Fruit fly (Drosophila melanogaster): Measurements from ENCODE around the gene her.

Gene her

DNA sequence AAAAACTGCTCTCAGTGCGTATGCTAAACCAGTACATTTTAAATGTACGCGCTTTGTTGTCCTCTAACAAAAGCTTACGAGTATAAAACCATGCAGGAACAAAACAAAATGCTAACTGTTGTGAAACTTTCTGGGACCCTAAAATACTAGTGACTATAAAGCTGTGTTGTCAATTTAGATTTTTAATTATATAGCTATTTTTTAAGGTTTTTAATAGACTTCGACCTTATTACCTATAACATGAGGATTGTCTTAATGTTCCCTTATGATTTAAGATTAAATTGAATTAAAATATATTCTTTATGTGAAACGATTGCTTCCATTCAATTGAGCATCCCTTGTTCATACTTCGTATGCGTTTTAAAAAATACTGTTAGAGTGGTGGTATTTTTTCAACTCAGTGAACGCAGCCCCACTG lies 20.3 kb upstream of the her start:
- TF ChIP-seq Myc (optimal IDR thresholded peaks at IDR 0.05) (no peak), ttk (optimal IDR thresholded peaks at IDR 0.05) (no peak), Sin3A (optimal IDR thresholded peaks at IDR 0.05) (no peak), h (optimal IDR thresholded peaks at IDR 0.05) (no peak), psq (optimal IDR thresholded peaks at IDR 0.05) (no peak), insv (optimal IDR thresholded peaks at IDR 0.05) (no peak)

DNA sequence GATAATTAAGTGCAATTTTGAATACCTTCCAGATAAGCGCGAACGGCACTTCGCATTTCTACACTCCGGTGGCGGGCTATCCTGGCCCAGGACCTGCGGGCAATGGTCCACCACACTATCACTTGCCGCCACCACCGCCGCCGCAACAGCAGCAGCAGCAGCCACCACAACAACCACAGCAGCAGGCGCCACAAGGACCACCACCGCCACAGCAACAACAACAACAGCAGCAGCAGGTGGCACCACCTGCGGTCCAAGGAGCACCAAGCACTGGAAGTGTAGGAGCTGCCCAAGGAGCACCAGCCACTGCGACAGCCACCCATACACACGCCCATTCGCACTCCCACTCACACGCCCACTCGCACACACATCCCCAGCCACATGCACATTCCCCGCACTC lies 19.5 kb upstream of the her start:
- TF ChIP-seq Sin3A (optimal IDR thresholded peaks at IDR 0.05) (no peak), h (optimal IDR thresholded peaks at IDR 0.05) (no peak), ttk (optimal IDR thresholded peaks at IDR 0.05) (no peak), psq (optimal IDR thresholded peaks at IDR 0.05) (no peak), Myc (optimal IDR thresholded peaks at IDR 0.05) (no peak), insv (optimal IDR thresholded peaks at IDR 0.05) (no peak)

DNA sequence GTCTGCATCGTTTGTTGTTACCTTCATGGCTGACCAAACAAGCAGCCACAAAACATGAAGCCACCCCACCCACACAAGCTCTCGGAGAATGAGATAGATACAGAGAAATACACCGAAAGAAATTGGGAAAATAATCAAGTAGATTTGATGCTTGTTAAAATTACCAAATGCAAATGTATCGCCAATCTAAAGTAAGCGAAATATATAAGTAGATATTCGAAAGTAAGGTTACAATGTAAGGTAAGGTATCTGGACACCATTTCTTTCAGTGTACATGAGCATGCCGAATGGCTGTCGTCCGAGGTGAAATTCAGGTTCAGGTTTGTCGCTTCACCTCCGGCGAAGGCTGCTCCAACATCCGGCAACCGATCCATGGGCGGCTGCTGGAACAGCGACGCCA lies 4.7 kb upstream of the her start:
- no peak for TF ChIP-seq h (optimal IDR thresholded peaks at IDR 0.05)
- no peak for TF ChIP-seq Myc (optimal IDR thresholded peaks at IDR 0.05)
- no peak for TF ChIP-seq ttk (optimal IDR thresholded peaks at IDR 0.05)
- no peak for TF ChIP-seq insv (optimal IDR thresholded peaks at IDR 0.05)
- no peak for TF ChIP-seq psq (optimal IDR thresholded peaks at IDR 0.05)
- TF ChIP-seq Sin3A (optimal IDR thresholded peaks at IDR 0.05): no peak

DNA sequence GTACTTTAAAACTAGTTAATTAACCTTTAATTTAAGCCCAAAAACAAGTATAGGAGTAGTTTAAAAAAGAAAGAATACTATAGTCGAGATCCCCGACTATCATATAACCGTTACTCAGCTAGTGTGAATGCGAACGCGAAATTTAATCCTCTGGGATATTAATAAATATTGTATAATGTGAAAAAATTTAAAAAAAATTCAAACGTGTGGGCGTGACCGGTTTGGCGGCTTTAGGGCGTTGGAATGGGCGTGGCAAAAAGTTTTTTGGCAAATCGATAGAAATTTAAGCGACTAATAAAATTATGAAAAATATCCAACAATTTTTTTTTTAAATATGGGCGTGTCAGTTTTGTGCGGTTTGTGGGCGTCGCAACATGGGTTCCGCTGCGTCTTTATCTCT lies 2.1 kb downstream of the her start:
- TF ChIP-seq Sin3A (optimal IDR thresholded peaks at IDR 0.05) (no peak), insv (optimal IDR thresholded peaks at IDR 0.05) (no peak)

DNA sequence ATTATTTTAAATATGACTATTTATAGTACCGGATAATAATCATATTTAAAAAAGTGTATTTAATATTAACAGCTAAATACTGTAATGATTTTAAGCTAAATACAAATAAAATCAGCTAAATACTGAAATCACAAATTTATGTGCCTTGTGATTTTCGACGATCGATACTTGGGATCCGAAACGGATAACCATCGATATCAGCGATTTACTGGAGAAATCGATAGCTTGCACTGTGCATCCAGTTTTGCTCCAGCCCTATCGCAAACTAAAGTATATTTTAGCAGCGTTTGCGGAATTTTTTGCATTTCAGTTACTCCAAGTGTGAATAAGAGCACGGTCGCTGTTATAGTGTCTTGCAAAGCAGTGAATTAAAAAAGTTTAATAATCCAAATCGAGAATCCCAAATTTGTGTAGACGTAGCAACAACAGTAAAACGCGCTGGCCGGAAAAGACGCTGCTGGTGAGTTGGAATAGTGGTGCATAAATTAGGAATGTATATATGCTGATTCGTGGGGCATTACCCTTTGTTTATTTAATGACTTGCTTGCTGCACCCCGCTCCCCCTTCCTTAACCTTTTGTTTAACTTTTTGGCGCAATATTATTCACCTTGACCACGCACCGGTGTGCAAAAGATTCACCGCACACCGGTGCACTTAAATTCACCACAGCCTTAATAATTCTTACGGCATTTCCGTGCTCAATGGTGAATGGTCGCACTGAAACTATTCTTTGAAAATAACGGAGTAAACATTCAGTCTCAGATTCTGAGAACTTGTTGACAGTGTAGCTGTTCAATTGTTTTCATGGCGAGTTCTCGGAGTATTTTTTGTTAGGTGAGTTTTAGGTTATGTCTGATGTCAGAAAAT lies 3.1 kb downstream of the her start, which contains the start of the genes grp and squ:
grp (plus strand) TSS at position 238 of the 867 bp plus-strand sequence.
squ (plus strand) TSS at position 238 of the 867 bp plus-strand sequence.
- TF ChIP-seq Sin3A (optimal IDR thresholded peaks at IDR 0.05): no peak
- TF ChIP-seq Myc (optimal IDR thresholded peaks at IDR 0.05): no peak
- TF ChIP-seq h (optimal IDR thresholded peaks at IDR 0.05): no peak
- TF ChIP-seq psq (optimal IDR thresholded peaks at IDR 0.05): no peak
- TF ChIP-seq ttk (optimal IDR thresholded peaks at IDR 0.05): no peak
- TF ChIP-seq insv (optimal IDR thresholded peaks at IDR 0.05): no peak

DNA sequence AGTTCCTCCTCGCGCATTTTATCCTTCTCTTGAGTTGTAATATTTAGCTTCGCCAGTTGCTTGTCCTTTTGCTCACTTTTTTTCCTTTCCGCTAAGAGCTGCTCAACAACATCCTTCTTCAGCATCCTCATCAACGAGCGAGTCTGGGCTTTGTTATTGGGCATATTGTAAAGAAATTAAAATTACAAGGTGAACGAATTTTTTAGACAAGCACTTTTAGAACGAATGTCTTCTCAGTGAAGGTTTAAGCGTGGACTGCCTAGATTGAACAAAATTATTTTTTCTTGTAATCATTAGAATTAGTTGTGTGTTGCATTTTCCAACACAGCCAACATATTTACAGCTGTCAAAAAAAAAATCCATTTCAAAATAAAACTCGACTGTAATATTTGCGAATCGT lies 5.2 kb downstream of the her start, which contains the start of gene CG33552:
CG33552 (plus strand) TSS at position 301 of the 400 bp plus-strand sequence.
- no peak for TF ChIP-seq Sin3A (optimal IDR thresholded peaks at IDR 0.05)
- TF ChIP-seq insv (optimal IDR thresholded peaks at IDR 0.05): no peak

DNA sequence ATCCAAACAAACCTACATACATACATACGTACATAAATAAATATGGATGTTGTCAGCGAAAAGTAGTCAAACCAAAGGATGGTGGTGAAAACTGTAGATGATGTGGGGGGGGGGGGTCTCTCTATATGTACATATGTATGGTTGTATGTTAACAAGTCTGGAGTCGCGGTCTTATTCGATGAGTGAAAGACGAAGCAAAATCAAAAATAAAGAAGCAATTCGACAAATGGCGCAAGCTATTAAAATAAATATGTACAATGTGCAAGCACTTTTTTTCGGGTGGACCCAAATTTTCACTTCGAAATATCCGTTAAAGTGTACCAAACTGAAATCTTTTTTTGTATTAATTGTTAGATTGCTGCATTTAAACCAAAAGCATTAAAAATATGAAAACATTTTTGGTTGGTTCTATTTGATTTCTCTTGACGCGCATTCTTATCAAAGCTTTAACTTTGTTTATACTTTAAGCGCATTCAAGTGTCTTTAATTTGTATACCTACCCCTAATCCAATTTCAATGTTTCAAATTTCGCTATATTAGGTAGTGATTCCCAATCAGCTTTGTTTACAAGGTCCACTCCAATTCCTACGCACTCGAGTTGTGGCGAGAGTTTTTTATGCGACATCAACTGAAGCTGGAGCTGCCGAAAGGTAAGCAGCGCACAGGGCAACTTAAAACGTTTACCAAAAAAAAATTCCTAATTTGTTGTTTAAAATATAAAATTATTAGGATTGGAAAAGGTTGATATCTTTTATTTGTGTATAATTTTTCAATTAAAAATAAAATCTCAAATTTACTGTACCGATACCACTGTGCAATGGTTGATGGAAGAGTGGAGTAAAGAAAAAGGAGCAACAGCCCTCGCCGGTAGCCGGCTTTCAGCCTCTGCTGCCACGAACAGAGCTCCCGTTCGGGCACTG lies 7.2 kb downstream of the her start, which contains the start of gene CG31807:
CG31807 (minus strand) TSS at position 51 of the 920 bp plus-strand sequence.
- TF ChIP-seq psq (optimal IDR thresholded peaks at IDR 0.05): no peak
- no peak for TF ChIP-seq h (optimal IDR thresholded peaks at IDR 0.05)
- no peak for TF ChIP-seq Myc (optimal IDR thresholded peaks at IDR 0.05)
- TF ChIP-seq insv (optimal IDR thresholded peaks at IDR 0.05): no peak
- no peak for TF ChIP-seq ttk (optimal IDR thresholded peaks at IDR 0.05)
- no peak for TF ChIP-seq Sin3A (optimal IDR thresholded peaks at IDR 0.05)

DNA sequence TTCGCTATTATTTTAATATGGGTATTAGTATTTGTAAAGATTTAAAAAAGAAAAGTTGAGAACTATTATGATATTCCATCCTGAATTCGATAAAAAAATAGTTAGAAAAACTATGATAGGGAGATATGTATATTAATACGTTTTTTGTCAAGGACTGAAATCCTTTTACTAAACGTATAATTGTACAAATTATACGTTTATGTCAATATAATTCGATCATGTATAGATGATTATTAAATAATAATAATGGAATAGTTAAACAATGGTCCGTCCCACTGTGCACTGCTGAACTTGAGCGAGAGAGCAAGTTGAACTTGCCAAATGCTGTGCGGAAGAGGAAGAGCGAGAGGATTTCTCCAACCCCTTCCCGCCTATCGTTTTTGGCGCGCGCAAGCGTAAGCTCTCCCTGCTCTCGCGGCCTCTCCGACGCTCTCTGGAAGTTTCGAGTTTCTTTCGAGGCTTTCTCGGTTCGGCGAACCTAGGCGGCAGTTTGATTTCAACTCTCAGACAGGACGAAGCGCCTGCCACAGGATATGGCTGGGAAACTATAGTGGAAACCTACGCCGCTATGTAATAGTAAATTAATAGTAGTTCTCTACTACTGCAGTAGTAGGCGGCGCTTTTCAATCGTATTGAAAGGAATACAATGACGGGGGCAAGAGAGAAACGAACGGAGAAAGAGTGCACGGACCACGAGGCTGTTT lies 8.1 kb downstream of the her start:
- TF ChIP-seq ttk (optimal IDR thresholded peaks at IDR 0.05) (no peak), Sin3A (optimal IDR thresholded peaks at IDR 0.05) (no peak), Myc (optimal IDR thresholded peaks at IDR 0.05) (no peak), insv (optimal IDR thresholded peaks at IDR 0.05) (no peak), psq (optimal IDR thresholded peaks at IDR 0.05) (no peak), h (optimal IDR thresholded peaks at IDR 0.05) (no peak)

DNA sequence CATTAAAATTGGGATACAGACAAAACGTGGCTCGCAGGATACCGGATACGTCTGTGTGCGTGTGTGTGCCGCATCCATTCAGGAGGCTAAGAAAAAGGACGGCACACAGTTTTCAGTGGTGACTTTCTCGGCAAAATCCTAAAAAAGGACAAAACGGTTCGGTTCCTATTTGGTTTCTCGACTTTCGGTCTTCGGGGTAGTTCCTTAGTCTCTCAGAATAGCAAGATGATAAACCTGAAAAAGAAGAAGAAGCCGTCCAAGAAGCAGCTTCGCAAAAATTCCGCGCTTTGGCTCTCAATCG lies 8.6 kb downstream of the her start:
- TF ChIP-seq ttk (optimal IDR thresholded peaks at IDR 0.05) (no peak), Myc (optimal IDR thresholded peaks at IDR 0.05) (no peak), psq (optimal IDR thresholded peaks at IDR 0.05) (no peak), Sin3A (optimal IDR thresholded peaks at IDR 0.05) (no peak), insv (optimal IDR thresholded peaks at IDR 0.05) (no peak), h (optimal IDR thresholded peaks at IDR 0.05) (no peak)

DNA sequence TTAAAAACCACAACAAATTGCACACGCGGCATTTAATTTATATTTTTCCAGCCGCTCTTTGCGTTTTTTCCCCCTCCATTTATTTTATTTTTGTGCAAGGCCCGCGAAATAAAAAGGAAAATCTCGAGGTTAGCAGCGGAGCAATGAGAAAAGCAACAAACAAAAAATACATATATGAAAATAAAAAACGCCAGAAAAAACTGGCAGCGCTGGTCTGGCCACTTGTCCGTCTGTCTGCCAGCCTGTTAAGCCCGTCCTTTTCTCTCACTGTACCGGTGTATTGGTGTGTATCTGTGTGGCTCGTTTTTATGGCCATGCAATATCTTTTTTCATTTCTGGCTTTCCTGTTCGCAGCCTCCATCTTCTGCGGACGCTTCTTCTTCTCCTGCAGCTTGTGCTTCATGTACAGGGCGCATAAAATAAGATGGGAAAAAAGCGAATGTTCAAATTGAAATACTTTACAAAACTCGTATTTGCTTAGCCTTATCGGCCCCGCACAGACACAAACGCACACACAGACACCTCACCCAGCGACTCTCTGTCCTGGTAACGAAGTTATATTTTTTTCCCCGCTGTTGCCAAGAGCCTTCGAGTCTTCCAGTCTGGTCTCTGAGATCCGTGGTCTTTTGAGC lies 9.5 kb downstream of the her start:
- TF ChIP-seq Sin3A (optimal IDR thresholded peaks at IDR 0.05) (no peak), ttk (optimal IDR thresholded peaks at IDR 0.05) (no peak), Myc (optimal IDR thresholded peaks at IDR 0.05) (no peak), h (optimal IDR thresholded peaks at IDR 0.05) (no peak), psq (optimal IDR thresholded peaks at IDR 0.05) (no peak), insv (optimal IDR thresholded peaks at IDR 0.05) (no peak)

DNA sequence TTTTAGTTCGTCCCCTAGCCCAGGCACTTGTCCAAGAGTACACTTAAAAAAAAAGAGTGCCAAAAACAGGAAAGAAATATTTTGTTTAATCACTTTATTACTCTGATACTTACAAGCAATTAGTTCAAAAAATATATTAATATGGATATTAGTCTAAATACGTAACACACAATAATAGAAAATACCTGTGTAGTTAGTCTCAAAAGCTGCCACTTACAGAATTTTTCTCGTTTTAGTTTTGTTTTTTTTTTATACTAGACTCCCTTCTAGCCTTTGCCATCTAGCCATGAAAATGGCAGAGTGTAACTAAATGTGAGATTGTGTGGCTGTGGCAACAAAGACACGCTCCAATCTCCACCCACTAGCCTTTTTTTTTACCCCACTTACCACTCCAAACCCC lies 10.9 kb downstream of the her start:
- TF ChIP-seq Myc (optimal IDR thresholded peaks at IDR 0.05) (no peak), Sin3A (optimal IDR thresholded peaks at IDR 0.05) (no peak), psq (optimal IDR thresholded peaks at IDR 0.05) (no peak), ttk (optimal IDR thresholded peaks at IDR 0.05) (no peak), insv (optimal IDR thresholded peaks at IDR 0.05) (no peak), h (optimal IDR thresholded peaks at IDR 0.05) (no peak)

All from Kc167 (cell line).